Fruit fly (Drosophila melanogaster) whole organism, wandering third instar larva: ENCODE measurements around the gene Apt1.
A peak's percentile ranks its signal among the peaks of the same experiment; 100 is the strongest.

Experiments used
- Abd-B ChIP-seq: fragments of >200 bp; optimal IDR thresholded peaks from 2 replicates; lab custom pipeline; 2017; ENCODE audit warnings: missing biosample characterization, missing genetic modification characterization
- CG32264 ChIP-seq: fragments of 200-800 bp; sonication (Bioruptor generic); optimal IDR thresholded peaks from 2 replicates; lab custom pipeline; 2016; ENCODE audit warnings: missing biosample characterization, missing genetic modification characterization
- CG9705 ChIP-seq: fragments of 200-800 bp; sonication (Bioruptor generic); optimal IDR thresholded peaks from 2 replicates; lab custom pipeline; 2018; ENCODE audit warnings: missing biosample characterization, mild to moderate bottlenecking, missing genetic modification characterization
- Dfd ChIP-seq: fragments of >200 bp; optimal IDR thresholded peaks from 2 replicates; lab custom pipeline; 2017; ENCODE audit warnings: missing biosample characterization, missing genetic modification characterization
- Hr78 ChIP-seq: fragments of >200 bp; optimal IDR thresholded peaks from 2 replicates; lab custom pipeline; 2017; ENCODE audit warnings: missing biosample characterization, missing genetic modification characterization
- Jra ChIP-seq: sonication (Bioruptor generic); optimal IDR thresholded peaks from 2 replicates; lab custom pipeline; 2016; ENCODE audit warnings: missing biosample characterization, missing genetic modification characterization
- Myc ChIP-seq: fragments of >200 bp; optimal IDR thresholded peaks from 2 replicates; lab custom pipeline; 2017
- Sp1 ChIP-seq: fragments of 200-800 bp; sonication (Bioruptor generic); optimal IDR thresholded peaks from 3 replicates; lab custom pipeline; 2019; ENCODE audit warnings: missing biosample characterization, mild to moderate bottlenecking, missing genetic modification characterization, moderate library complexity
- Vsx2 ChIP-seq: fragments of 200-300, 225-300 bp; sonication (Bioruptor generic); optimal IDR thresholded peaks from 2 replicates; lab custom pipeline; 2018; ENCODE audit warnings: missing biosample characterization, missing genetic modification characterization; ENCODE audit not compliant: partially characterized antibody
- brk ChIP-seq: fragments of 200-800 bp; sonication (Bioruptor generic); optimal IDR thresholded peaks from 2 replicates; lab custom pipeline; 2016; ENCODE audit warnings: missing biosample characterization, mild to moderate bottlenecking, missing genetic modification characterization
- dmrt93B ChIP-seq: fragments of 200-800 bp; sonication (Bioruptor generic); optimal IDR thresholded peaks from 2 replicates; lab custom pipeline; 2018; ENCODE audit warnings: missing biosample characterization, mild to moderate bottlenecking, missing genetic modification characterization
- dsf ChIP-seq: sonication (Bioruptor generic); optimal IDR thresholded peaks from 2 replicates; lab custom pipeline; 2016; ENCODE audit warnings: missing biosample characterization, missing genetic modification characterization, borderline replicate concordance
- ey ChIP-seq: fragments of 200-800 bp; sonication (Bioruptor generic); optimal IDR thresholded peaks from 2 replicates; lab custom pipeline; 2016; ENCODE audit warnings: missing biosample characterization, missing genetic modification characterization
- foxo ChIP-seq, 2 experiments: fragments of 200-800 bp; sonication (Bioruptor generic); optimal IDR thresholded peaks; 2 replicates in 1 of 2; 3 replicates in 1 of 2; lab custom pipeline; 2016 to 2017; ENCODE audit warnings: missing biosample characterization in 2 of 2, missing genetic modification characterization in 2 of 2
- fru ChIP-seq: fragments of 200-800 bp; sonication (Bioruptor generic); optimal IDR thresholded peaks from 3 replicates; lab custom pipeline; 2016; ENCODE audit warnings: missing biosample characterization, mild to moderate bottlenecking, missing genetic modification characterization
- h ChIP-seq: fragments of 200-800 bp; sonication (Bioruptor generic); optimal IDR thresholded peaks from 3 replicates; lab custom pipeline; 2016; ENCODE audit warnings: missing biosample characterization, mild to moderate bottlenecking, missing genetic modification characterization
- jim ChIP-seq: fragments of 175-275, 200-325 bp; sonication (Bioruptor generic); optimal IDR thresholded peaks from 2 replicates; lab custom pipeline; 2016; ENCODE audit warnings: missing biosample characterization, mild to moderate bottlenecking, missing genetic modification characterization
- lola ChIP-seq: fragments of >200 bp; optimal IDR thresholded peaks from 2 replicates; lab custom pipeline; 2017; ENCODE audit warnings: missing biosample characterization, missing genetic modification characterization
- psq ChIP-seq: fragments of 200-800 bp; sonication (Bioruptor generic); optimal IDR thresholded peaks from 3 replicates; lab custom pipeline; 2017; ENCODE audit warnings: missing biosample characterization, mild to moderate bottlenecking, missing genetic modification characterization, moderate library complexity
- sage ChIP-seq: fragments of 200-800 bp; sonication (Bioruptor generic); optimal IDR thresholded peaks from 2 replicates; lab custom pipeline; 2016; ENCODE audit warnings: missing biosample characterization, mild to moderate bottlenecking, missing genetic modification characterization
- sv ChIP-seq: fragments of 200-800 bp; sonication (Bioruptor generic); optimal IDR thresholded peaks from 3 replicates; lab custom pipeline; 2016; ENCODE audit warnings: missing biosample characterization, missing genetic modification characterization
- tai ChIP-seq: sonication (Bioruptor generic); optimal IDR thresholded peaks from 2 replicates; lab custom pipeline; 2016; ENCODE audit warnings: missing biosample characterization, missing genetic modification characterization

Gene Apt1

dm6 chr3L:11648410-11648809, 20.6 kb downstream of the Apt1 start, which contains the start of the genes RIOK1 and Polr3H (continued):
- peak; percentile 78 for TF ChIP-seq Myc (lab: Kevin White, UChicago)

dm6 chr3L:11656189-11656588, 28.4 kb downstream of the Apt1 start:
- TF ChIP-seq dsf (GFP tag; lab: Kevin White, UChicago) (no peak), foxo (GFP tag; optimal IDR thresholded peaks at IDR 0.05; lab: Kevin White, UChicago) (peak in 1 of 2 experiments; percentile 28)

dm6 chr3L:11678313-11678817, 50.5 kb downstream of the Apt1 start:
- no peak for TF ChIP-seq brk
- no peak for TF ChIP-seq Abd-B (GFP tag; lab: Kevin White, UChicago)
- no peak for TF ChIP-seq dmrt93B (GFP tag; lab: Kevin White, UChicago)
- TF ChIP-seq tai (GFP tag; lab: Kevin White, UChicago), result no peak
- TF ChIP-seq jim (GFP tag; lab: Kevin White, UChicago), result no peak
- no peak for TF ChIP-seq Myc (lab: Kevin White, UChicago)
- no peak for TF ChIP-seq Sp1
- TF ChIP-seq lola (GFP tag; lab: Kevin White, UChicago), result no peak
- TF ChIP-seq fru, result no peak
- no peak for TF ChIP-seq sv (GFP tag; lab: Kevin White, UChicago)
- no peak for TF ChIP-seq Hr78 (GFP tag; lab: Kevin White, UChicago)
- TF ChIP-seq Jra (GFP tag; lab: Kevin White, UChicago), result no peak
- no peak for TF ChIP-seq h (GFP tag; lab: Kevin White, UChicago)
- no peak for TF ChIP-seq CG9705
- TF ChIP-seq sage (GFP tag; lab: Kevin White, UChicago), result no peak
- no peak for TF ChIP-seq foxo (GFP tag; optimal IDR thresholded peaks at IDR 0.05; lab: Kevin White, UChicago)
- TF ChIP-seq Dfd (GFP tag; lab: Kevin White, UChicago), result no peak
- no peak for TF ChIP-seq ey (GFP tag; lab: Kevin White, UChicago)

dm6 chr3L:11680298-11680697, 52.5 kb downstream of the Apt1 start, which contains the start of gene CG32085:
Gene CG32085, minus strand, starts transcription at chr3L:11680344.
- TF ChIP-seq foxo (GFP tag; optimal IDR thresholded peaks at IDR 0.05; lab: Kevin White, UChicago), result peak in 1 of 2 experiments; percentile 38
- peak; percentile 52 for TF ChIP-seq sv (GFP tag; lab: Kevin White, UChicago)
- TF ChIP-seq CG32264 (GFP tag; lab: Kevin White, UChicago), result no peak
- TF ChIP-seq Vsx2 (GFP tag; lab: Kevin White, UChicago), result peak; percentile 33
- TF ChIP-seq psq (GFP tag; lab: Kevin White, UChicago), result no peak
- TF ChIP-seq fru, result peak; percentile 11
